Worm (Caenorhabditis elegans) whole organism, early embryonic: Measurements from ENCODE around the gene B0212.3.

Experiments used
- ama-1 ChIP-seq: fragments of 150-350 bp; optimal IDR thresholded peaks from 2 replicates; lab custom pipeline; 2014
- ceh-13 ChIP-seq: fragments of 200-800 bp; sonication (Bioruptor generic); optimal IDR thresholded peaks from 2 replicates; lab custom pipeline; 2018; ENCODE audit warnings: mild to moderate bottlenecking, missing genetic modification characterization, missing compliant biosample characterization
- ets-7 ChIP-seq: sonication (generic microtip); optimal IDR thresholded peaks from 2 replicates; lab custom pipeline; 2016; ENCODE audit warnings: missing genotype, missing genetic modification characterization, missing compliant biosample characterization
- flt-1 ChIP-seq: fragments of 200-800 bp; sonication (Bioruptor generic); IDR thresholded peaks from 2 replicates; pipeline ENCODE4 v1.3.6; 2022; ENCODE audit warnings: missing genetic modification characterization, missing compliant biosample characterization
- hmbx-1 ChIP-seq: sonication (generic microtip); optimal IDR thresholded peaks from 2 replicates; lab custom pipeline; 2016; ENCODE audit warnings: mild to moderate bottlenecking, missing genetic modification characterization, missing compliant biosample characterization
- hmg-4 ChIP-seq: fragments of 200-800 bp; sonication (Bioruptor generic); optimal IDR thresholded peaks from 2 replicates; lab custom pipeline; 2018; ENCODE audit warnings: mild to moderate bottlenecking, missing genetic modification characterization, missing compliant biosample characterization
- hnd-1 ChIP-seq: sonication (generic microtip); optimal IDR thresholded peaks from 2 replicates; lab custom pipeline; 2016; ENCODE audit warnings: missing genetic modification characterization, missing compliant biosample characterization
- scrt-1 ChIP-seq: fragments of 200-800 bp; sonication (Bioruptor generic); IDR thresholded peaks from 2 replicates; pipeline ENCODE4 v1.3.6; 2022; ENCODE audit warnings: missing genetic modification characterization, missing compliant biosample characterization
- tbx-11 ChIP-seq: fragments of 200-800 bp; sonication (Bioruptor generic); IDR thresholded peaks from 2 replicates; pipeline ENCODE4 v1.3.6; 2022; ENCODE audit warnings: missing genetic modification characterization, missing compliant biosample characterization
- tra-4 ChIP-seq: sonication (generic microtip); optimal IDR thresholded peaks from 2 replicates; lab custom pipeline; 2017; ENCODE audit warnings: missing genetic modification characterization, missing compliant biosample characterization

DNA sequence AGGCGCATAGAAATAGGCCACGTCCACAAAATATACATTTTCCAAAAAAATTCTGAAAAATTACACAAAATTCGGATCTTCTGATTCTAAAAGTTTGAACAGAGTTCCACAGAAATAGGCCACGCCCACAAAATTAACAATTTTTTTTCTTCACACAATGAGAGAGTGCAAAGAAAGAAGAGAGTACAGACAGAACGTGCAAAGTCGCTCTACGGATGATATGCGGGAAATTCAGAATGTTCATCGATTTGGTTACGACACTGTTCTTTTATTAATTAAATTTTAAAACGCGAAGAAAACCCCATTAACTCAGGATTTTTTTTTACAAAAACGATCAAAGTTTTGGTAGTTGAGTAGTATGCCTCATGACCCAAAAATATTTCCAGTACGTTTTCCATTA is 7.0 kb upstream of the B0212.3 start:
- TF ChIP-seq flt-1 (GFP tag; lab: Robert Waterston, UW): no peak
- no peak for TF ChIP-seq hmg-4 (GFP tag; lab: Kevin White, UChicago)
- no peak for TF ChIP-seq ets-7 (tag; lab: Kevin White, UChicago)
- no peak for TF ChIP-seq tra-4
- TF ChIP-seq ama-1 (lab: Kevin White, UChicago): no peak
- no peak for TF ChIP-seq ceh-13 (GFP tag; lab: Kevin White, UChicago)
- no peak for TF ChIP-seq scrt-1 (GFP tag; lab: Robert Waterston, UW)
- TF ChIP-seq hnd-1 (tag; lab: Kevin White, UChicago): no peak
- TF ChIP-seq tbx-11 (GFP tag; lab: Robert Waterston, UW): no peak
- TF ChIP-seq hmbx-1 (tag; lab: Kevin White, UChicago): no peak
